Fruit fly (Drosophila melanogaster): Measurements from ENCODE around the gene CG43232.

- TF ChIP-seq Myc (optimal IDR thresholded peaks at IDR 0.05): no peak
- TF ChIP-seq h (optimal IDR thresholded peaks at IDR 0.05): no peak
- TF ChIP-seq ttk (optimal IDR thresholded peaks at IDR 0.05): no peak
- TF ChIP-seq Sin3A (optimal IDR thresholded peaks at IDR 0.05): no peak
- TF ChIP-seq psq (optimal IDR thresholded peaks at IDR 0.05): no peak
Measured at dm6 chr2L:6922091-6922753, 9.7 kb upstream of the CG43232 start.
